Fruit fly (Drosophila melanogaster): Measurements from ENCODE around the gene CG11885.

The CG11885 gene

DNA sequence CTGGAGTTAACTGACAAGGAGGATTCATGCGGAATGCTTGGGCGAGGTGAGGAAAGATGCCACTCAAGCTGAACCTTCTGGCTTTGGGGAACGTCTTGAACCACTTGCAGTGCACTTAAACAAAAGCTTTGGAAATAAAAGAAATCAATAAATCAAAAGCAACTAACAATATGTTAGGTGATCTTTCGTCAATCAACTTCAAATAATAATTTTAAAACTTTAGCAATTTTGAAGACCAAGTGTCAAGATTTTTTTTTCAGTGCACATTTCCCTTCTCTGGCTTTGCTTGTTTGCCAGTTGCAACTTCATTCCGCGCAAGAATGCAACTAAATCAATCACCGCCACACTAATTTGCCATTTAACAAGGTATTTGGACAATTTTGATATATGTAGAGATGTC, 38.4 kb downstream of the CG11885 start (continued):
- TF ChIP-seq psq (GFP tag; optimal IDR thresholded peaks at IDR 0.05) (peak; percentile 43), Dfd (GFP tag; optimal IDR thresholded peaks at IDR 0.05) (no peak), lola (GFP tag; optimal IDR thresholded peaks at IDR 0.05) (no peak), rgr (GFP tag; optimal IDR thresholded peaks at IDR 0.05) (peak; percentile 67), sage (GFP tag; optimal IDR thresholded peaks at IDR 0.05) (peak; percentile 12), Abd-B (GFP tag; optimal IDR thresholded peaks at IDR 0.05) (no peak), Myc (optimal IDR thresholded peaks at IDR 0.05) (no peak), br (GFP tag; optimal IDR thresholded peaks at IDR 0.05) (peak; percentile 70), Hnf4 (GFP tag; optimal IDR thresholded peaks at IDR 0.05) (peak; percentile 67), h (GFP tag; optimal IDR thresholded peaks at IDR 0.05) (peak; percentile 72), jim (GFP tag; optimal IDR thresholded peaks at IDR 0.05) (no peak), sv (GFP tag; optimal IDR thresholded peaks at IDR 0.05) (no peak), dsf (GFP tag; optimal IDR thresholded peaks at IDR 0.05; ENCODE audit: borderline replicate concordance) (no peak), Hr83 (GFP tag; optimal IDR thresholded peaks at IDR 0.05; ENCODE audit: poor library complexity, severe bottlenecking) (no peak), Mio (GFP tag; optimal IDR thresholded peaks at IDR 0.05) (no peak), fru (GFP tag; optimal IDR thresholded peaks at IDR 0.05) (peak; percentile 69), GATAd (GFP tag; optimal IDR thresholded peaks at IDR 0.05) (no peak), dl (GFP tag; optimal IDR thresholded peaks at IDR 0.05; ENCODE audit: insufficient read depth in 1 of 2, partially characterized antibody in 2 of 2) (no peak)

DNA sequence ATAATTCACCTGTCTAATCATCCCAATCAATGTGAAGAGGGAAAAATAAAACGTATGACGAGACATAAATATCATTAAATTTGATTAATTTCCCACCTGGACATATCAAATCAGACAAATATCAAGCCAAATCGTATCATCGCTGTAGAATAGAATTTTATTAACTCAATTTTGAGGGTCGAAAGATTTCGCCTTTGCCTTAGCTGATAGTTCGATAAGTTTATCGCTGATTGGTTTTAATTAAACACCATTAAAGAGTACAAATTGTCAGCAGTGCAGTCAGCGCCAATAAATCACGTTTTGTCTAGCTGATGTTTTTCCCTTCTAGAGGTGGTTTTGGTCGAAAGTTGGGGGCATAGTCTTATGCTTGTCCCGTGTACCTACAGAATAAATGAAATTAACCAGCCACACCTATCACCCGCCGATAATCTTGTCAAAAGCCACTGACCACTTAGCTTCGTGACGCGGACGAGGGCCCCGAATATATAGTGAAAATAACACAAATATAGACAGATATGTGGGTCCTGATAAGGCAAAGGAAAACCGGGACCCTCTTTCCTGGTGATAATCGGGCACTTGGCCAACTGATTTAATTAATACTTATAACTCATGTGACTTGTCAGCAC, 42.3 kb downstream of the CG11885 start:
- TF ChIP-seq foxo (GFP tag; optimal IDR thresholded peaks at IDR 0.05) (no peak), rgr (GFP tag; optimal IDR thresholded peaks at IDR 0.05) (no peak), OdsH (GFP tag; optimal IDR thresholded peaks at IDR 0.05) (no peak), dl (GFP tag; optimal IDR thresholded peaks at IDR 0.05; ENCODE audit: insufficient read depth in 1 of 2, partially characterized antibody in 2 of 2) (no peak), sv (GFP tag; optimal IDR thresholded peaks at IDR 0.05) (no peak), lola (GFP tag; optimal IDR thresholded peaks at IDR 0.05) (no peak), Abd-B (GFP tag; optimal IDR thresholded peaks at IDR 0.05) (no peak), br (GFP tag; optimal IDR thresholded peaks at IDR 0.05) (no peak)

DNA sequence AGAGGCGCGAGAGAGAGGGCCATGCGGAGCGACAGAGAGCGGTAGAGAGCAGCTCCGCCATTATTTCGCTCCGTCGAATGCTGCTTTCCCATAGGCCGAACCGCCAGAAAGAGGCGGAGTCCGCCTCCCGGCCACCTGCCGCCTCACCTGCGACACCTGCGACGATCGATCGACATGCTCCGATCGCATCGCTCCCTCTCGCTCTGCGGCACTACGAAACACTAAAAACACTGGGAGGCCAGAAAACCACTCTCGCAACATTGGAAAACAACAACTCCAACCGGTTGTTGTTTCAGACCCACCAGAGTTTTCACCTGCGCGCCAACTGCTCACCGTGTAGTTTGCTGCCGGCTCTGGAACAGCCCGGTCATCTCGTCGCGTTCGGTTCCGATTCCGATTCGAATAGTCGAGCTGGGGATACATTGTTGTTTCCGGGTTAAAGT, 43.4 kb downstream of the CG11885 start, which contains the start of gene al:
TSS of gene al (plus strand) at position 333 of the 443 bp plus-strand sequence.
- TF ChIP-seq sv (GFP tag; optimal IDR thresholded peaks at IDR 0.05) (no peak), Vsx2 (GFP tag; optimal IDR thresholded peaks at IDR 0.05; ENCODE audit: partially characterized antibody) (peak; percentile 68), Dif (GFP tag; optimal IDR thresholded peaks at IDR 0.05; ENCODE audit: partially characterized antibody) (peak; percentile 76), brk (GFP tag; optimal IDR thresholded peaks at IDR 0.05) (no peak), dl (GFP tag; optimal IDR thresholded peaks at IDR 0.05; ENCODE audit: insufficient read depth in 1 of 2, partially characterized antibody in 2 of 2) (peak; percentile 47 to 60), h (GFP tag; optimal IDR thresholded peaks at IDR 0.05) (peak; percentile 8), psq (GFP tag; optimal IDR thresholded peaks at IDR 0.05) (peak; percentile 12)

DNA sequence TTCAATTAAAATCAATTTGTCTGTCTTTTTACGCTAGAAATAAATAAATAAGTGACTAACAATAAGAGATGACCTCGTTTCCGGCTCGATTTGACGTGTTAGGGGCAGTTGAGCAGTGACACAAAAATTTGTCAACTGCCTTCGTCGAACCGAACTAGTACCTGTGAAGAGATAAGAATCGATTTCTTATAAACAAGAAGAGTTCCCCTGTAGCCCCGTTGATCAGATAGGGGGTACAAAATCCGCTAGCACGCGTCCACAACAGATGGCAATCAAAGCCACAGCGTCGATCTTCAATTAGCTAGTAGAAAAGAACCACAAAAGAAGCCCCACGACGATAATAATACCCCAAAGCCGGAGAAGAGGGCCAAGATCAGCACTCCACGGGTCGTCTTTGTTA, 49.5 kb downstream of the CG11885 start:
- TF ChIP-seq foxo (GFP tag; optimal IDR thresholded peaks at IDR 0.05), result no peak
- TF ChIP-seq Mio (GFP tag; optimal IDR thresholded peaks at IDR 0.05), result no peak
- TF ChIP-seq pan (optimal IDR thresholded peaks at IDR 0.05), result no peak
- no peak for TF ChIP-seq Vsx2 (GFP tag; optimal IDR thresholded peaks at IDR 0.05; ENCODE audit: partially characterized antibody)

All from whole organism, wandering third instar larva.